Fruit fly (Drosophila melanogaster): Measurements from ENCODE around the gene CG4230.
A peak's percentile ranks its signal among the peaks of the same experiment; 100 is the strongest.

CG4230 gene

DNA sequence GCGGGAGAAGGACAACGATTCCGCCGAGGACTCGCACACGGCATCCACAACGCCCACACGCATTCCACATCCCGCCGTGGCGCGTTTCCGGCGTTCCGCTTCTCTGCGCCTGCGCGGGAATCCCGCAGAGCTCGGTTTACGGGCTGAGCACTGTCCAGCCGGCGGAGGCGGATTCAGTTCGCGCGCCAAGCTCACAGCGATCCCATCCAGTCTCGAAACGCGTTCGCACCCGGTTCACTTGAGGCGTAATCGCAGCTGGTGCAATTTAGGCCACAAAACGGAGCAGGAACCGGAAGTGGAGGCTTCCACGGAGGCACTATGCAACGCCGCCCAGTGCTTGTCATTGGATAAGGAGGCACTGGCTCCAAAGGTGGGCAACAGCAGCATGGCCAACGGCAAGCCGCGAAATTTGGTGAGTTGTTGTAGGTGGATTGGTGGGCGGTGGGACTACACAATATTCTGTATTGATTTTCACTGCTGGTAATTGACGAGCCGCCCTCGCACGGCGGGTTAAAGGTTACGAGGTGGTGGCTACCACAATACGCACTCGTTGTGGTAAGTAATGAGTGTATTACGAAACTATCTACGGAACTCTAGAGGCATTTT is 33.1 kb upstream of the CG4230 start:
- TF ChIP-seq bab1 (GFP tag; optimal IDR thresholded peaks at IDR 0.05) (no peak), cic (GFP tag; optimal IDR thresholded peaks at IDR 0.05) (peak; percentile 13)

DNA sequence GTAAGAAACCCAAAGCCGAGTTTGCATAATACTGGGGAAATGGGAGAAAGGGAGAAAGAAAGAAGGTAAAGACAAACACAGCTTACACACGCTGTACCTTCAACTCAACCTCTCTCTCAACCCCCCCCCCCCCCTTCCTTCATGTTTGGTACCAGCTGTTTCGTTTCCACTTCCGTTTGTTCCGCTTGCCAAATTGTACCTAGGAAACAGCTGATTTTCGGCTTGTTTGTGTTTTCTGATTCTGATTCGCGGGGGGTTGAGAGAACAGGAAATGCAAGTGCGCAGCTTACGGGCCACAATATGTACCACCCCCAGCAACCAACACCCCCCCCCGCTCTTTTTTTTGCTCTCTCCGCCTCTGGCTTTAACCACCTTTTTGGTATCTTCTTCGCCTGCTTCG is 32.1 kb upstream of the CG4230 start:
- TF ChIP-seq CG11617 (GFP tag; optimal IDR thresholded peaks at IDR 0.05) (no peak), CG7101 (tag; optimal IDR thresholded peaks at IDR 0.05) (no peak), bab1 (GFP tag; optimal IDR thresholded peaks at IDR 0.05) (peak; percentile 0), CG12768 (GFP tag; optimal IDR thresholded peaks at IDR 0.05) (peak; percentile 24), tj (GFP tag; optimal IDR thresholded peaks at IDR 0.05) (peak; percentile 82), CG14711 (tag; optimal IDR thresholded peaks at IDR 0.05) (no peak), pad (GFP tag; optimal IDR thresholded peaks at IDR 0.05) (peak; percentile 32), cic (GFP tag; optimal IDR thresholded peaks at IDR 0.05) (peak; percentile 48)

DNA sequence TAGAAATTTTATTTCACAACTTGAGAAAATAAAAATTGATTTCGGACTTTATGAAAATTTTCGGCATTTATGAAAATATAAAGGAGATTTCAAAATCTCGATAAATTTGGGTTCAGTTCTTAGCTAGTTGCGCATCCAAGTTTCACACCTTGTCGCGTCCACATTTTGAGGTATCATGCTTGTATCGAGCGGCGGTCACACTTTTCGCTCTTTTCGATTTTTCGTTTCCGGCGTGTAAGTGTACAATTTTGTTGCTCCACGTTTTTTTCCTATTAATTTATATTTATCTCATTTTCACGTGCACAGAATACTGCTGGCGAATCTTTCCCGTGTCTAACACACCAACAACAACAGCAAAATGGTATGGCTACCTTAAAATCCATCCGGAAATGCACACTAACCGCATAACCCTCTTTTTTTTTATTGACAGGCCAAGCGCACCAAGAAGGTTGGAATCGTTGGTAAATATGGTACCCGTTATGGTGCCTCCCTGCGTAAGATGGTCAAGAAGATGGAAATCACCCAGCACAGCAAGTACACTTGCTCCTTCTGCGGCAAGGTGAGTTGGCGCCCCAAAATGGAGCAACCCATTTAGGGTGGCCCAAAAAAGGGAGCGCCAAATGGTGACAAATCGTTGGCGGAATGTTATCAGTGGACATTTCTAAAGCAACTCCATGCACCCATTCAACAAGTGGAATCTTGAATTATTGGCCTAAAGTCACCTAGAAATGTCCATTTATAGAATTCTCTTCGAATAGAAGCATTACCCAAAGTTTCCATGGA is 25.0 kb upstream of the CG4230 start, which contains the start of gene RpL37A:
RpL37A (plus strand) TSS at position 161 of the 783 bp plus-strand sequence.
- TF ChIP-seq CG12768 (GFP tag; optimal IDR thresholded peaks at IDR 0.05) (peak; percentile 66), CG33017 (tag; optimal IDR thresholded peaks at IDR 0.05) (peak; percentile 54), CG5204 (GFP tag; optimal IDR thresholded peaks at IDR 0.05) (no peak), toe (GFP tag; optimal IDR thresholded peaks at IDR 0.05) (no peak), CG7101 (tag; optimal IDR thresholded peaks at IDR 0.05) (peak; percentile 81), bab1 (GFP tag; optimal IDR thresholded peaks at IDR 0.05) (peak; percentile 85), CG11617 (GFP tag; optimal IDR thresholded peaks at IDR 0.05) (peak; percentile 87), Crg-1 (GFP tag; optimal IDR thresholded peaks at IDR 0.05) (peak; percentile 73), ovo (GFP tag; optimal IDR thresholded peaks at IDR 0.05) (peak; percentile 63), CG14711 (tag; optimal IDR thresholded peaks at IDR 0.05) (peak; percentile 61), Clk (GFP tag; optimal IDR thresholded peaks at IDR 0.05) (peak; percentile 61), cnc (optimal IDR thresholded peaks at IDR 0.05) (no peak), kay (GFP tag; ENCODE audit: borderline replicate concordance) (peak; percentile 18), CG1620 (GFP tag; optimal IDR thresholded peaks at IDR 0.05) (peak; percentile 86), Mnt (GFP tag; optimal IDR thresholded peaks at IDR 0.05) (peak; percentile 76), cic (GFP tag; optimal IDR thresholded peaks at IDR 0.05) (peak; percentile 62), pad (GFP tag; optimal IDR thresholded peaks at IDR 0.05) (peak; percentile 74), CG7045 (GFP tag; optimal IDR thresholded peaks at IDR 0.05) (peak; percentile 57), Hr96 (GFP tag; optimal IDR thresholded peaks at IDR 0.05) (peak; percentile 84), tj (GFP tag; optimal IDR thresholded peaks at IDR 0.05) (peak; percentile 54)

DNA sequence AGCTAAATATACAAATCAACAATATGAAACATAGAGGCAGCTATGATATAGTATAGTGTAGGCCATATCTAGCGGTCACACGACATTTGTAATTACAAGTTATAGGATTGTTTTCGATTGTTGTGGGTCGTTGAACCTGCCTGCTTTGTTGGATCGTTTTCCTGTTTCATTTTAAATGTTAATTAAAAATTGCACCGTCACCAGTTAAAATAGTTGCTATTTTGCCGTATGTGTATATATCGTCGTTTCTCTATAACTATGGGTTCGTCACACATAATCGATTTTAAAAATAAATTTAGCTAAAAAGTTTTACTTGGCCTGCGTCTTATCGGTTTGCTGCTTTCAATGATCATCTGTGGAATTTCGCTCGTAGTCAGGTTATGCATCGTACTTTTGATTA is 23.7 kb upstream of the CG4230 start:
- TF ChIP-seq kay (GFP tag; ENCODE audit: borderline replicate concordance) (peak; percentile 64), cnc (optimal IDR thresholded peaks at IDR 0.05) (no peak), CG7101 (tag; optimal IDR thresholded peaks at IDR 0.05) (no peak), Clk (GFP tag; optimal IDR thresholded peaks at IDR 0.05) (no peak), CG5204 (GFP tag; optimal IDR thresholded peaks at IDR 0.05) (no peak), pad (GFP tag; optimal IDR thresholded peaks at IDR 0.05) (no peak), tj (GFP tag; optimal IDR thresholded peaks at IDR 0.05) (peak; percentile 2), Hr96 (GFP tag; optimal IDR thresholded peaks at IDR 0.05) (no peak), Mnt (GFP tag; optimal IDR thresholded peaks at IDR 0.05) (no peak), cic (GFP tag; optimal IDR thresholded peaks at IDR 0.05) (no peak), bab1 (GFP tag; optimal IDR thresholded peaks at IDR 0.05) (no peak), CG7045 (GFP tag; optimal IDR thresholded peaks at IDR 0.05) (no peak), CG11617 (GFP tag; optimal IDR thresholded peaks at IDR 0.05) (no peak), toe (GFP tag; optimal IDR thresholded peaks at IDR 0.05) (no peak), CG1620 (GFP tag; optimal IDR thresholded peaks at IDR 0.05) (no peak), ovo (GFP tag; optimal IDR thresholded peaks at IDR 0.05) (no peak), CG33017 (tag; optimal IDR thresholded peaks at IDR 0.05) (no peak)

DNA sequence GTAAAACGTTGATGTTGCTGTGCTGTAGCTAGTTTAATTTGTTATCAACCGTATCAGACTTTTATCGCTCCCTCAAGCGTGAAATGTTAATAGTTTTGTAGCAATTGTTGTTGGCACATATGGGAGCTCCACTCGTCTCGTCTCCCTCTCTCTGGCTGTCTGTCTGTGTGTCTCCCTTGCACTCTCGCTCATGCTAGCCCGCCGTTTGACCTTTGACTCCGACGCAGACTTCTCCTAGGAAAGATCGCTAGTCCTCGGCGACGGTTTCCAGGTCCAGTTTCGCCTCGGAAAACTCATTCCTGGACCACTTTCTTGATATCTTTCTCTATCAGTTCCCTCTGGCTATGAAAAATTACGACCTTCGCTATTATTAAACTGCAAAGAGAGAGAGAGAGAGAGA is 16.8 kb upstream of the CG4230 start:
- TF ChIP-seq Hr96 (GFP tag; optimal IDR thresholded peaks at IDR 0.05) (no peak), kay (GFP tag; ENCODE audit: borderline replicate concordance) (no peak), CG7045 (GFP tag; optimal IDR thresholded peaks at IDR 0.05) (no peak), tj (GFP tag; optimal IDR thresholded peaks at IDR 0.05) (no peak), cnc (optimal IDR thresholded peaks at IDR 0.05) (no peak), Clk (GFP tag; optimal IDR thresholded peaks at IDR 0.05) (no peak), CG5204 (GFP tag; optimal IDR thresholded peaks at IDR 0.05) (no peak), CG11617 (GFP tag; optimal IDR thresholded peaks at IDR 0.05) (no peak), ovo (GFP tag; optimal IDR thresholded peaks at IDR 0.05) (no peak), pad (GFP tag; optimal IDR thresholded peaks at IDR 0.05) (no peak), CG12768 (GFP tag; optimal IDR thresholded peaks at IDR 0.05) (no peak), bab1 (GFP tag; optimal IDR thresholded peaks at IDR 0.05) (no peak), CG1620 (GFP tag; optimal IDR thresholded peaks at IDR 0.05) (no peak), CG14711 (tag; optimal IDR thresholded peaks at IDR 0.05) (no peak), Mnt (GFP tag; optimal IDR thresholded peaks at IDR 0.05) (no peak), CG33017 (tag; optimal IDR thresholded peaks at IDR 0.05) (no peak), cic (GFP tag; optimal IDR thresholded peaks at IDR 0.05) (no peak), CG7101 (tag; optimal IDR thresholded peaks at IDR 0.05) (no peak)

Measured in whole organism, adult.